Worm (Caenorhabditis elegans) whole organism, L2 larva: ENCODE measurements around the gene cyp-32B1.

Experiments
- R02D3.7 ChIP-seq: fragments of 150-350 bp; optimal IDR thresholded peaks from 2 replicates; lab custom pipeline; 2014; ENCODE audit warnings: missing biosample characterization, missing genetic modification characterization
- dmd-4 ChIP-seq: sonication (generic microtip); optimal IDR thresholded peaks from 2 replicates; lab custom pipeline; 2017; ENCODE audit warnings: missing biosample characterization, missing genetic modification characterization
- fos-1 ChIP-seq: fragments of 150-350 bp; optimal IDR thresholded peaks from 2 replicates; lab custom pipeline; 2014; ENCODE audit warnings: missing biosample characterization, missing genetic modification characterization
- lsy-2 ChIP-seq, 2 experiments: fragments of 150-350 bp in 1 of 2; sonication (generic microtip) in 1 of 2; optimal IDR thresholded peaks; 2 replicates each; lab custom pipeline; 2014 to 2017; ENCODE audit warnings: missing biosample characterization in 2 of 2, missing genetic modification characterization in 2 of 2
- mdl-1 ChIP-seq, 2 experiments: fragments of 150-350 bp in 1 of 2; sonication (generic microtip) in 1 of 2; optimal IDR thresholded peaks; 2 replicates each; lab custom pipeline; 2017; ENCODE audit warnings: missing biosample characterization in 2 of 2, missing genetic modification characterization in 2 of 2
- unc-39 ChIP-seq: fragments of 150-350 bp; optimal IDR thresholded peaks from 2 replicates; lab custom pipeline; 2014; ENCODE audit warnings: missing biosample characterization, missing genetic modification characterization
- ztf-11 ChIP-seq: sonication (generic microtip); optimal IDR thresholded peaks from 2 replicates; lab custom pipeline; 2017; ENCODE audit warnings: missing biosample characterization, missing genetic modification characterization

ce11 chrV:2206801-2207200, 5.6 kb upstream of the cyp-32B1 start, which contains the start of gene svh-11:
- TF ChIP-seq ztf-11 (no peak), R02D3.7 (tag; lab: Kevin White, UChicago) (no peak), mdl-1 (tag; optimal IDR thresholded peaks at IDR 0.05; lab: Kevin White, UChicago) (no peak), dmd-4 (tag; lab: Kevin White, UChicago) (no peak), fos-1 (tag; lab: Kevin White, UChicago) (no peak), lsy-2 (tag; optimal IDR thresholded peaks at IDR 0.05; lab: Kevin White, UChicago) (no peak), unc-39 (tag; lab: Kevin White, UChicago) (no peak)
